Fruit fly (Drosophila melanogaster) whole organism, embryonic: Measurements from ENCODE around the gene CG43439.

Source experiments
- B-H2 ChIP-seq: fragments of 200-800 bp; sonication (Bioruptor generic); optimal IDR thresholded peaks from 2 replicates; lab custom pipeline; 2018; ENCODE audit warnings: missing biosample characterization, mild to moderate bottlenecking, missing genetic modification characterization
- CG10366 ChIP-seq: fragments of 200-800 bp; sonication (Bioruptor generic); IDR thresholded peaks from 2 replicates; pipeline ENCODE4 v1.3.6; 2022; ENCODE audit warnings: missing biosample characterization, missing genetic modification characterization
- CG12942 ChIP-seq: fragments of 200-800 bp; sonication (Bioruptor generic); optimal IDR thresholded peaks from 3 replicates; lab custom pipeline; 2016; ENCODE audit warnings: missing biosample characterization, missing genetic modification characterization
- CG13424 ChIP-seq: fragments of 200-800 bp; sonication (Bioruptor generic); optimal IDR thresholded peaks from 2 replicates; lab custom pipeline; 2019; ENCODE audit warnings: missing biosample characterization, mild to moderate bottlenecking, missing genetic modification characterization, moderate library complexity
- CG14050 ChIP-seq: fragments of 200-800 bp; sonication (Bioruptor generic); IDR thresholded peaks from 3 replicates; pipeline ENCODE4 v1.3.6; 2022; ENCODE audit warnings: missing biosample characterization, missing genetic modification characterization
- CG14667 ChIP-seq: fragments of 200-800 bp; sonication (Bioruptor generic); IDR thresholded peaks from 2 replicates; pipeline ENCODE4 v1.3.6; 2022; ENCODE audit warnings: missing biosample characterization, missing genetic modification characterization
- CG1529 ChIP-seq: fragments of 200-800 bp; sonication (Bioruptor generic); optimal IDR thresholded peaks from 3 replicates; lab custom pipeline; 2018; ENCODE audit warnings: missing biosample characterization, missing genetic modification characterization
- CG15601 ChIP-seq: fragments of 200-800 bp; sonication (Bioruptor generic); optimal IDR thresholded peaks from 3 replicates; lab custom pipeline; 2019; ENCODE audit warnings: missing biosample characterization, mild to moderate bottlenecking, missing genetic modification characterization, moderate library complexity
- CG17328 ChIP-seq: fragments of 200-800 bp; sonication (Bioruptor generic); IDR thresholded peaks from 2 replicates; pipeline ENCODE4 v1.3.6; 2022; ENCODE audit warnings: missing biosample characterization, missing genetic modification characterization
- CG2120 ChIP-seq: fragments of 200-800 bp; sonication (Bioruptor generic); optimal IDR thresholded peaks from 3 replicates; lab custom pipeline; 2016; ENCODE audit warnings: missing biosample characterization, missing genetic modification characterization
- CG30020 ChIP-seq: fragments of 200-800 bp; optimal IDR thresholded peaks from 2 replicates; lab custom pipeline; 2019; ENCODE audit warnings: missing biosample characterization, mild to moderate bottlenecking, missing genetic modification characterization, moderate library complexity
- CG32767 ChIP-seq: fragments of 200-800 bp; sonication (Bioruptor generic); IDR thresholded peaks from 2 replicates; pipeline ENCODE4 v1.3.6; 2022; ENCODE audit warnings: missing biosample characterization, missing genetic modification characterization
- CG33213 ChIP-seq: fragments of 200-800 bp; sonication (Bioruptor generic); optimal IDR thresholded peaks from 3 replicates; lab custom pipeline; 2016; ENCODE audit warnings: missing biosample characterization, missing genetic modification characterization
- CG33557 ChIP-seq: fragments of 200-800 bp; sonication (Bioruptor generic); optimal IDR thresholded peaks from 2 replicates; lab custom pipeline; 2019; ENCODE audit warnings: missing biosample characterization, mild to moderate bottlenecking, missing genetic modification characterization, moderate library complexity
- CG3995 ChIP-seq: fragments of 200-800 bp; sonication (Bioruptor generic); optimal IDR thresholded peaks from 3 replicates; lab custom pipeline; 2016; ENCODE audit warnings: missing biosample characterization, missing genetic modification characterization
- CG43689 ChIP-seq: fragments of 200-800 bp; sonication (Bioruptor generic); IDR thresholded peaks from 2 replicates; pipeline ENCODE4 v1.3.6; 2022; ENCODE audit warnings: missing biosample characterization, missing genetic modification characterization
- CG6175 ChIP-seq: fragments of 200-800 bp; sonication (Bioruptor generic); IDR thresholded peaks from 3 replicates; pipeline ENCODE4 v1.3.6; 2022; ENCODE audit warnings: missing biosample characterization, missing genetic modification characterization
- CG6254 ChIP-seq: fragments of 200-800 bp; sonication (Bioruptor generic); optimal IDR thresholded peaks from 3 replicates; lab custom pipeline; 2017; ENCODE audit warnings: mild to moderate bottlenecking, missing biosample characterization, missing genetic modification reagents, missing genetic modification characterization
- CG6689 ChIP-seq: fragments of 200-800 bp; sonication (Bioruptor generic); IDR thresholded peaks from 2 replicates; pipeline ENCODE4 v1.3.6; 2022; ENCODE audit warnings: missing biosample characterization, missing genetic modification characterization
- CG6813 ChIP-seq: fragments of 200-800 bp; sonication (Bioruptor generic); optimal IDR thresholded peaks from 2 replicates; lab custom pipeline; 2017; ENCODE audit warnings: missing biosample characterization, missing genetic modification characterization, mild to moderate bottlenecking, moderate library complexity, missing genetic modification reagents
- CG7372 ChIP-seq: fragments of 200-800 bp; sonication (Bioruptor generic); IDR thresholded peaks from 2 replicates; pipeline ENCODE4 v1.3.6; 2022; ENCODE audit warnings: missing biosample characterization, missing genetic modification characterization
- CG7928 ChIP-seq: fragments of 200-800 bp; sonication (Bioruptor generic); optimal IDR thresholded peaks from 2 replicates; lab custom pipeline; 2017; ENCODE audit warnings: missing biosample characterization, mild to moderate bottlenecking, missing genetic modification characterization
- CG8478 ChIP-seq: fragments of >200 bp; optimal IDR thresholded peaks from 2 replicates; lab custom pipeline; 2018
- CG8944 ChIP-seq: fragments of 200-800 bp; sonication (Bioruptor generic); optimal IDR thresholded peaks from 3 replicates; lab custom pipeline; 2016; ENCODE audit warnings: missing biosample characterization, missing genetic modification characterization
- CG9797 ChIP-seq: fragments of 200-800 bp; sonication (Bioruptor generic); optimal IDR thresholded peaks from 3 replicates; lab custom pipeline; 2018; ENCODE audit warnings: missing biosample characterization, mild to moderate bottlenecking, missing genetic modification characterization
- Camta ChIP-seq: fragments of 200-800 bp; sonication (Bioruptor generic); optimal IDR thresholded peaks from 2 replicates; lab custom pipeline; 2016; ENCODE audit warnings: missing biosample characterization, missing genetic modification characterization
- E2f2 ChIP-seq: fragments of 200-800 bp; sonication (Bioruptor generic); IDR thresholded peaks from 2 replicates; pipeline ENCODE4 v1.3.6; 2022; ENCODE audit warnings: missing biosample characterization, missing genetic modification characterization
- Fer3 ChIP-seq: fragments of 200-800 bp; sonication (Bioruptor generic); optimal IDR thresholded peaks from 2 replicates; lab custom pipeline; 2018; ENCODE audit warnings: missing biosample characterization, mild to moderate bottlenecking, missing genetic modification characterization, moderate library complexity
- Gug ChIP-seq: fragments of 200-800 bp; sonication (Bioruptor generic); IDR thresholded peaks from 4 replicates; pipeline ENCODE4 v1.3.6; 2022; ENCODE audit warnings: missing biosample characterization, missing genetic modification characterization
- H15 ChIP-seq: fragments of 200-800 bp; sonication (Bioruptor generic); IDR thresholded peaks from 3 replicates; pipeline ENCODE4 v1.3.6; 2022; ENCODE audit warnings: missing biosample characterization, missing genetic modification characterization
- HLH54F ChIP-seq: fragments of 200-800 bp; sonication (Bioruptor generic); optimal IDR thresholded peaks from 3 replicates; lab custom pipeline; 2016; ENCODE audit warnings: missing biosample characterization, missing genetic modification characterization
- Rfx ChIP-seq: fragments of 200-800 bp; sonication (Bioruptor generic); IDR thresholded peaks from 2 replicates; pipeline ENCODE4 v1.3.6; 2022; ENCODE audit warnings: missing biosample characterization, missing genetic modification characterization
- Rx ChIP-seq: fragments of 200-800 bp; sonication (Bioruptor generic); IDR thresholded peaks from 2 replicates; pipeline ENCODE4 v1.3.6; 2022; ENCODE audit warnings: missing biosample characterization, missing genetic modification characterization
- bbx ChIP-seq: fragments of 200-800 bp; sonication (Bioruptor generic); IDR thresholded peaks from 2 replicates; pipeline ENCODE4 v1.3.6; 2022; ENCODE audit warnings: missing biosample characterization, missing genetic modification characterization; ENCODE audit not compliant: partially characterized antibody
- cad ChIP-seq: fragments of >200 bp; optimal IDR thresholded peaks from 2 replicates; lab custom pipeline; 2017; ENCODE audit warnings: missing biosample characterization, missing genetic modification characterization
- caup ChIP-seq: fragments of 200-800 bp; sonication (Bioruptor generic); optimal IDR thresholded peaks from 3 replicates; lab custom pipeline; 2017; ENCODE audit warnings: missing biosample characterization, mild to moderate bottlenecking, missing genetic modification characterization, moderate library complexity; ENCODE audit not compliant: severe bottlenecking
- chinmo ChIP-seq: fragments of 200-800 bp; sonication (Bioruptor generic); IDR thresholded peaks from 4 replicates; pipeline ENCODE4 v1.3.6; 2022; ENCODE audit warnings: missing biosample characterization, missing genetic modification characterization; ENCODE audit not compliant: partially characterized antibody
- danr ChIP-seq: fragments of 200-800 bp; sonication (Bioruptor generic); IDR thresholded peaks from 2 replicates; pipeline ENCODE4 v1.3.6; 2022; ENCODE audit warnings: missing biosample characterization, missing genetic modification characterization
- dm ChIP-seq: fragments of 200-800 bp; sonication (Bioruptor generic); optimal IDR thresholded peaks from 3 replicates; lab custom pipeline; 2016; ENCODE audit warnings: missing biosample characterization, missing genetic modification characterization
- dmrt99B ChIP-seq: fragments of 200-800 bp; sonication (Bioruptor generic); optimal IDR thresholded peaks from 2 replicates; lab custom pipeline; 2018; ENCODE audit warnings: missing biosample characterization, mild to moderate bottlenecking, missing genetic modification characterization, moderate library complexity
- ind ChIP-seq: fragments of 200-800 bp; sonication (Bioruptor generic); optimal IDR thresholded peaks from 3 replicates; lab custom pipeline; 2016; ENCODE audit warnings: missing biosample characterization, missing genetic modification characterization
- inv ChIP-seq: fragments of 200-800 bp; sonication (Bioruptor generic); IDR thresholded peaks from 2 replicates; pipeline ENCODE4 v1.3.6; 2022; ENCODE audit warnings: missing biosample characterization, missing genetic modification characterization; ENCODE audit not compliant: partially characterized antibody
- kah ChIP-seq: fragments of 200-800 bp; sonication (Bioruptor generic); optimal IDR thresholded peaks from 2 replicates; lab custom pipeline; 2018; ENCODE audit warnings: missing biosample characterization, mild to moderate bottlenecking, missing genetic modification characterization
- lmd ChIP-seq: fragments of 200-800 bp; sonication (Bioruptor generic); IDR thresholded peaks from 2 replicates; pipeline ENCODE4 v1.3.6; 2022; ENCODE audit warnings: missing biosample characterization, missing genetic modification characterization
- maf-S ChIP-seq: fragments of 200-800 bp; sonication (Bioruptor generic); optimal IDR thresholded peaks from 2 replicates; lab custom pipeline; 2016; ENCODE audit warnings: missing biosample characterization, missing genetic modification characterization
- odd ChIP-seq: fragments of 200-800 bp; sonication (Bioruptor generic); optimal IDR thresholded peaks from 2 replicates; lab custom pipeline; 2017; ENCODE audit warnings: missing biosample characterization, mild to moderate bottlenecking, missing genetic modification characterization
- pros ChIP-seq: fragments of 200-800 bp; sonication (Bioruptor generic); optimal IDR thresholded peaks from 3 replicates; lab custom pipeline; 2019; ENCODE audit warnings: missing biosample characterization, mild to moderate bottlenecking, missing genetic modification characterization, moderate library complexity
- shn ChIP-seq: fragments of 200-800 bp; sonication (Bioruptor generic); optimal IDR thresholded peaks from 3 replicates; lab custom pipeline; 2016; ENCODE audit warnings: missing biosample characterization, missing genetic modification characterization
- sisA ChIP-seq: fragments of 200-800 bp; sonication (Bioruptor generic); IDR thresholded peaks from 2 replicates; pipeline ENCODE4 v1.3.6; 2022; ENCODE audit warnings: missing biosample characterization, missing genetic modification characterization
- ssp ChIP-seq: fragments of 200-800 bp; sonication (Bioruptor generic); IDR thresholded peaks from 2 replicates; pipeline ENCODE4 v1.3.6; 2022; ENCODE audit warnings: missing biosample characterization, missing genetic modification characterization
- stc ChIP-seq: fragments of 200-800 bp; sonication (Bioruptor generic); IDR thresholded peaks from 2 replicates; pipeline ENCODE4 v1.3.6; 2022; ENCODE audit warnings: missing biosample characterization, missing genetic modification characterization
- tgo ChIP-seq: fragments of 200-800 bp; sonication (Bioruptor generic); IDR thresholded peaks from 3 replicates; pipeline ENCODE4 v1.3.6; 2022; ENCODE audit warnings: missing biosample characterization, missing genetic modification characterization
- wek ChIP-seq: fragments of 200-800 bp; sonication (Bioruptor generic); optimal IDR thresholded peaks from 3 replicates; lab custom pipeline; 2018; ENCODE audit warnings: missing biosample characterization, mild to moderate bottlenecking, missing genetic modification characterization, moderate library complexity

CG43439 gene

dm6 chr3L:6981823-6982222 lies 2.6 kb downstream of the CG43439 start (continued):
- TF ChIP-seq odd (GFP tag; lab: Kevin White, UChicago) (peak; percentile 25), Fer3 (tag; lab: Kevin White, UChicago) (no peak), CG6813 (GFP tag; lab: Kevin White, UChicago) (peak; percentile 12), HLH54F (no peak), CG9797 (GFP tag; lab: Kevin White, UChicago) (no peak), CG10366 (no peak), CG6254 (GFP tag; lab: Kevin White, UChicago) (no peak), B-H2 (GFP tag; lab: Kevin White, UChicago) (no peak), CG32767 (no peak), CG1529 (GFP tag; lab: Kevin White, UChicago) (peak; percentile 41), tgo (GFP tag; lab: Robert Waterston, UW) (no peak), ssp (GFP tag; lab: Robert Waterston, UW) (no peak), CG14667 (GFP tag; lab: Robert Waterston, UW) (0 out of 2 replicates have a peak, but pooled peaks have one; percentile 16), E2f2 (GFP tag; lab: Robert Waterston, UW) (no peak; the same call in 1 of the 2 replicates), CG12942 (GFP tag; lab: Kevin White, UChicago) (peak; percentile 2), maf-S (no peak), bbx (GFP tag; lab: Robert Waterston, UW) (no peak), CG30020 (tag; lab: Kevin White, UChicago) (no peak), kah (GFP tag; lab: Kevin White, UChicago) (no peak), H15 (GFP tag; lab: Robert Waterston, UW) (no peak), wek (GFP tag; lab: Kevin White, UChicago) (no peak), Camta (GFP tag; lab: Kevin White, UChicago) (no peak), CG8944 (GFP tag; lab: Kevin White, UChicago) (no peak), sisA (GFP tag; lab: Robert Waterston, UW) (peak; percentile 61), CG6689 (GFP tag; lab: Robert Waterston, UW) (peak; percentile 64; the same call in 1 of the 2 replicates), caup (GFP tag; lab: Kevin White, UChicago) (no peak), CG33213 (GFP tag; lab: Kevin White, UChicago) (no peak), CG3995 (GFP tag; lab: Kevin White, UChicago) (no peak), danr (GFP tag; lab: Robert Waterston, UW) (no peak), CG2120 (no peak), cad (GFP tag; lab: Kevin White, UChicago) (no peak), Rfx (no peak), pros (GFP tag; lab: Kevin White, UChicago) (no peak), CG14050 (GFP tag; lab: Robert Waterston, UW) (no peak), CG15601 (tag; lab: Kevin White, UChicago) (peak; percentile 15), CG8478 (lab: Kevin White, UChicago) (no peak), CG7372 (no peak), Gug (no peak), shn (GFP tag; lab: Kevin White, UChicago) (no peak), CG33557 (GFP tag; lab: Kevin White, UChicago) (peak; percentile 70), CG17328 (peak; percentile 34; the same call in 1 of the 2 replicates), stc (GFP tag; lab: Robert Waterston, UW) (peak; percentile 40; the same call in 1 of the 2 replicates), Rx (GFP tag; lab: Robert Waterston, UW) (no peak), dm (no peak), CG6175 (GFP tag; lab: Robert Waterston, UW) (no peak), CG13424 (tag; lab: Kevin White, UChicago) (peak; percentile 64), ind (GFP tag; lab: Kevin White, UChicago) (peak; percentile 2), inv (GFP tag; lab: Robert Waterston, UW) (no peak), CG43689 (no peak), dmrt99B (peak; percentile 39), lmd (GFP tag; lab: Robert Waterston, UW) (peak; percentile 26; the same call in 1 of the 2 replicates), chinmo (GFP tag; lab: Robert Waterston, UW) (no peak), CG7928 (GFP tag; lab: Kevin White, UChicago) (no peak)
